Fruit fly (Drosophila melanogaster): ENCODE data around the gene CG12481.

Gene CG12481

DNA sequence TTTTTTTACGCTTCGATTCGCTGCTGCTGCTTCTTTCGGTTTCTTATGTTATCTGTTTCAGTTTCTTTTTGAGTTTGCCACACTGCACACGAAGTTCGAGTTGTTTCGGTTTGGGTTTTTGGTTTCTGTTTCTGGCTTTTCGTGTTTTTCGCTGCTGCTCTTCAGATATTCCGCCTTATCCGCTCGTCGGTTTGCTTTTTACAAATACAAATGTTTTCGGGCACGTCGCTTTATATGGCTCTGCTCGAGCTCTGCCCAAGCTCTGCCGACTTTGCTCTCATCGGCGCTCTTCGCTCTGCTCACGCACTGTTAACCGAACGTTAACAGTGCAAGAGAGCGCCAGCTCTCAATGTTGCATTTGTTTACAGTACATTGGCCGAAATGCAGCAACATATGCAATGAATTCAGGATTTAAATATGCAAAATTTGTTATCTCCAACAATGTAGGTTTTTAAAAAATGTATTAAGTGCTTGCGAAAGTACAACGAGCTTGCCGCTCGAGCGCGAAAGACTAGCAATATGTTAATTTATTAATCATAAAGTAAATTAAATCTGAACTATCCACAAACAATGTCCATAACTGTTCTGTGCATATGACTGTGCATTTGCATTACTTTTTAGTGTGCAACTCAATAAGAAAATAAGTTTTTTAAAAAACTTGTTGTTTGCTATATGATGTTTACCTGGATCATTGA is 24.3 kb downstream of the CG12481 start (continued):
- TF ChIP-seq Med (GFP tag) (peak; percentile 81), row (GFP tag; IDR thresholded peaks at IDR 0.05) (0 out of 3 replicates have a peak, but pooled peaks have one; percentile 13), shn (GFP tag; optimal IDR thresholded peaks at IDR 0.05) (no peak), HmgZ (tag; optimal IDR thresholded peaks at IDR 0.05) (no peak), dysf (GFP tag; IDR thresholded peaks at IDR 0.05) (no peak), aop (GFP tag; IDR thresholded peaks at IDR 0.05) (no peak), CG10321 (GFP tag; IDR thresholded peaks at IDR 0.05) (no peak), ttk (GFP tag; IDR thresholded peaks at IDR 0.05) (no peak), pita (GFP tag; optimal IDR thresholded peaks at IDR 0.05) (no peak), tgo (GFP tag; IDR thresholded peaks at IDR 0.05) (no peak), CG11723 (GFP tag; optimal IDR thresholded peaks at IDR 0.05) (no peak), da (GFP tag; optimal IDR thresholded peaks at IDR 0.05) (no peak), D19B (GFP tag; optimal IDR thresholded peaks at IDR 0.05) (no peak), CG3163 (GFP tag; optimal IDR thresholded peaks at IDR 0.05) (peak; percentile 68), CG6791 (GFP tag; IDR thresholded peaks at IDR 0.05; ENCODE audit: partially characterized antibody) (peak; percentile 50; the same call in 1 of the 3 replicates), CG30403 (GFP tag; optimal IDR thresholded peaks at IDR 0.05) (peak; percentile 26), CG33557 (GFP tag; optimal IDR thresholded peaks at IDR 0.05) (no peak), CG33213 (GFP tag; optimal IDR thresholded peaks at IDR 0.05) (no peak), CG10543 (GFP tag; optimal IDR thresholded peaks at IDR 0.05) (no peak), sens (GFP tag) (peak; percentile 39), CG5180 (GFP tag; optimal IDR thresholded peaks at IDR 0.05) (peak; percentile 22), Stat92E (GFP tag; optimal IDR thresholded peaks at IDR 0.05) (no peak), hkb (optimal IDR thresholded peaks at IDR 0.05) (no peak), hkb (GFP tag; IDR thresholded peaks at IDR 0.05) (no peak), croc (GFP tag; conservative IDR thresholded peaks at IDR 0.05) (no peak), CG43689 (GFP tag; IDR thresholded peaks at IDR 0.05) (no peak), hbn (GFP tag; IDR thresholded peaks at IDR 0.05; ENCODE audit: partially characterized antibody) (no peak), so (GFP tag; IDR thresholded peaks at IDR 0.05) (0 out of 3 replicates have a peak, but pooled peaks have one; percentile 34), Awh (GFP tag; IDR thresholded peaks at IDR 0.05) (no peak), lola (GFP tag; optimal IDR thresholded peaks at IDR 0.05) (peak in 1 of 3 experiments; percentile 8), CG10654 (GFP tag; optimal IDR thresholded peaks at IDR 0.05) (no peak), salm (tag; optimal IDR thresholded peaks at IDR 0.05) (no peak), run (tag; optimal IDR thresholded peaks at IDR 0.05) (no peak), gsb (GFP tag; IDR thresholded peaks at IDR 0.05) (no peak), p53 (GFP tag; optimal IDR thresholded peaks at IDR 0.05) (no peak), CG13296 (GFP tag; optimal IDR thresholded peaks at IDR 0.05) (no peak), Jarid2 (GFP tag; optimal IDR thresholded peaks at IDR 0.05) (peak; percentile 85), Sry-δ (GFP tag; optimal IDR thresholded peaks at IDR 0.05) (no peak), CG14050 (GFP tag; IDR thresholded peaks at IDR 0.05) (no peak), bsh (GFP tag; optimal IDR thresholded peaks at IDR 0.05) (peak in 1 of 2 experiments; percentile 5), danr (GFP tag; IDR thresholded peaks at IDR 0.05) (no peak), abd-A (tag; optimal IDR thresholded peaks at IDR 0.05) (no peak), vvl (GFP tag; IDR thresholded peaks at IDR 0.05) (peak; percentile 44; the same call in 1 of the 2 replicates), pum (GFP tag; optimal IDR thresholded peaks at IDR 0.05) (no peak), CkIIα-i1 (GFP tag; IDR thresholded peaks at IDR 0.05) (no peak), CG8765 (GFP tag; IDR thresholded peaks at IDR 0.05) (no peak), trh (GFP tag; optimal IDR thresholded peaks at IDR 0.05) (no peak), bowl (GFP tag; IDR thresholded peaks at IDR 0.05) (no peak), caup (GFP tag; optimal IDR thresholded peaks at IDR 0.05; ENCODE audit: severe bottlenecking) (peak; percentile 1), stwl (tag; optimal IDR thresholded peaks at IDR 0.05) (peak; percentile 20)
